Fruit fly (Drosophila melanogaster): ENCODE data around the gene nab.
A peak's percentile ranks its signal among the peaks of the same experiment; 100 is the strongest.

The nab gene

dm6 chr3L:4108844-4109494 is 51.8 kb downstream of the nab start (continued):
- TF ChIP-seq TFAM (GFP tag; optimal IDR thresholded peaks at IDR 0.05) = no peak
- TF ChIP-seq lmd (GFP tag; IDR thresholded peaks at IDR 0.05) = peak; percentile 74
- TF ChIP-seq CG11560 (tag; IDR thresholded peaks at IDR 0.05) = no peak
- no peak for TF ChIP-seq zen2 (GFP tag; IDR thresholded peaks at IDR 0.05; ENCODE audit: partially characterized antibody)
- peak; percentile 64 for TF ChIP-seq caup (GFP tag; optimal IDR thresholded peaks at IDR 0.05; ENCODE audit: severe bottlenecking)
- no peak for TF ChIP-seq Sry-δ (GFP tag; optimal IDR thresholded peaks at IDR 0.05)
- peak; percentile 71 for TF ChIP-seq CG10267 (tag; optimal IDR thresholded peaks at IDR 0.05)
- peak; percentile 18 for TF ChIP-seq her (GFP tag; optimal IDR thresholded peaks at IDR 0.05)
- TF ChIP-seq Sry-β (GFP tag; optimal IDR thresholded peaks at IDR 0.05) = no peak
- TF ChIP-seq zf30C (GFP tag; optimal IDR thresholded peaks at IDR 0.05) = no peak
- no peak for TF ChIP-seq Poxn (GFP tag; IDR thresholded peaks at IDR 0.05)
- TF ChIP-seq sim (GFP tag; IDR thresholded peaks at IDR 0.05) = peak; percentile 71
- peak; percentile 58 for TF ChIP-seq CG10366 (GFP tag; IDR thresholded peaks at IDR 0.05)
- TF ChIP-seq CG2875 (GFP tag; optimal IDR thresholded peaks at IDR 0.05) = peak; percentile 66
- TF ChIP-seq CG1233 (GFP tag; optimal IDR thresholded peaks at IDR 0.05) = peak; percentile 80
- peak; percentile 65 for TF ChIP-seq Chrac-16 (GFP tag; optimal IDR thresholded peaks at IDR 0.05)
- TF ChIP-seq CG18262 (tag; optimal IDR thresholded peaks at IDR 0.05) = peak; percentile 84
- TF ChIP-seq trh (GFP tag; optimal IDR thresholded peaks at IDR 0.05) = no peak
- peak; percentile 46 for TF ChIP-seq CG9817 (tag; optimal IDR thresholded peaks at IDR 0.05)
- TF ChIP-seq da (GFP tag; optimal IDR thresholded peaks at IDR 0.05) = peak; percentile 19
- TF ChIP-seq sqz (GFP tag; optimal IDR thresholded peaks at IDR 0.05) = peak; percentile 57
- TF ChIP-seq zfh2 (GFP tag; optimal IDR thresholded peaks at IDR 0.05) = peak; percentile 31
- TF ChIP-seq CG16813 (GFP tag; IDR thresholded peaks at IDR 0.05; ENCODE audit: partially characterized antibody) = no peak
- TF ChIP-seq CG12659 (GFP tag; optimal IDR thresholded peaks at IDR 0.05) = peak; percentile 74
- TF ChIP-seq CG16863 (GFP tag; optimal IDR thresholded peaks at IDR 0.05) = peak; percentile 65
- peak; percentile 44; the same call in 1 of the 2 replicates for TF ChIP-seq CG14014 (GFP tag; IDR thresholded peaks at IDR 0.05)
- peak; percentile 81 for TF ChIP-seq CG2712 (tag; optimal IDR thresholded peaks at IDR 0.05)
- TF ChIP-seq Bdp1 (GFP tag; optimal IDR thresholded peaks at IDR 0.05) = peak; percentile 21
- TF ChIP-seq CG7987 (GFP tag; optimal IDR thresholded peaks at IDR 0.05) = no peak
- TF ChIP-seq Side (GFP tag; optimal IDR thresholded peaks at IDR 0.05) = peak; percentile 60
- no peak for TF ChIP-seq amos (GFP tag; IDR thresholded peaks at IDR 0.05; ENCODE audit: partially characterized antibody)
- no peak for TF ChIP-seq ERR (GFP tag; optimal IDR thresholded peaks at IDR 0.05)
- no peak for TF ChIP-seq eve (GFP tag; optimal IDR thresholded peaks at IDR 0.05)
- no peak for TF ChIP-seq toy (GFP tag; IDR thresholded peaks at IDR 0.05)
- no peak for TF ChIP-seq wek (GFP tag; optimal IDR thresholded peaks at IDR 0.05)
- peak; percentile 83 for TF ChIP-seq CG11695 (GFP tag; IDR thresholded peaks at IDR 0.05)
- no peak for TF ChIP-seq gsb (GFP tag; IDR thresholded peaks at IDR 0.05)
- TF ChIP-seq CHES-1-like (GFP tag; optimal IDR thresholded peaks at IDR 0.05) = peak; percentile 38
- peak; percentile 9 for TF ChIP-seq Six4 (GFP tag; optimal IDR thresholded peaks at IDR 0.05)
- no peak for TF ChIP-seq CG15479 (GFP tag; optimal IDR thresholded peaks at IDR 0.05)
- peak; percentile 63 for TF ChIP-seq CG1602 (GFP tag; optimal IDR thresholded peaks at IDR 0.05)
- TF ChIP-seq Deaf1 (tag; optimal IDR thresholded peaks at IDR 0.05) = peak; percentile 40
- TF ChIP-seq CG8924 (tag; optimal IDR thresholded peaks at IDR 0.05) = peak; percentile 84
- TF ChIP-seq fd96Cb (tag; optimal IDR thresholded peaks at IDR 0.05) = peak; percentile 74
- peak; percentile 85 for TF ChIP-seq CG15269 (tag; optimal IDR thresholded peaks at IDR 0.05)
- no peak for TF ChIP-seq sna (GFP tag; IDR thresholded peaks at IDR 0.05; ENCODE audit: partially characterized antibody)
- TF ChIP-seq CG1529 (GFP tag; optimal IDR thresholded peaks at IDR 0.05) = peak; percentile 62
- no peak for TF ChIP-seq CG34224 (GFP tag; IDR thresholded peaks at IDR 0.05; ENCODE audit: partially characterized antibody)
- TF ChIP-seq CG12744 (GFP tag; optimal IDR thresholded peaks at IDR 0.05) = peak; percentile 31
- TF ChIP-seq CG9215 (GFP tag; IDR thresholded peaks at IDR 0.05) = peak; percentile 67

Measured in whole organism, embryonic.